Fruit fly (Drosophila melanogaster) whole organism, embryonic: ENCODE results near the gene Gip.

Source experiments
- Adf1 ChIP-seq: fragments of 200-800 bp; sonication (Bioruptor generic); IDR thresholded peaks from 2 replicates; pipeline ENCODE4 v1.3.6; 2022; ENCODE audit warnings: missing biosample characterization, missing genetic modification characterization
- B-H2 ChIP-seq: fragments of 200-800 bp; sonication (Bioruptor generic); optimal IDR thresholded peaks from 2 replicates; lab custom pipeline; 2018; ENCODE audit warnings: missing biosample characterization, mild to moderate bottlenecking, missing genetic modification characterization
- Bgb ChIP-seq: fragments of 200-800 bp; sonication (Bioruptor generic); IDR thresholded peaks from 2 replicates; pipeline ENCODE4 v1.3.6; 2022; ENCODE audit warnings: missing biosample characterization, missing genetic modification characterization; ENCODE audit not compliant: partially characterized antibody
- CG10565 ChIP-seq: fragments of 200-800 bp; sonication (Bioruptor generic); optimal IDR thresholded peaks from 3 replicates; lab custom pipeline; 2016; ENCODE audit warnings: missing biosample characterization, mild to moderate bottlenecking, missing genetic modification characterization
- CG11398 ChIP-seq: fragments of 200-800 bp; sonication (Bioruptor generic); optimal IDR thresholded peaks from 2 replicates; lab custom pipeline; 2016; ENCODE audit warnings: missing biosample characterization, missing genetic modification characterization
- CG13775 ChIP-seq: fragments of 200-800 bp; sonication (Bioruptor generic); optimal IDR thresholded peaks from 3 replicates; lab custom pipeline; 2017; ENCODE audit warnings: missing biosample characterization, mild to moderate bottlenecking, missing genetic modification characterization
- CG15011 ChIP-seq: fragments of 200-800 bp; sonication (Bioruptor generic); optimal IDR thresholded peaks from 3 replicates; lab custom pipeline; 2018; ENCODE audit warnings: missing biosample characterization, mild to moderate bottlenecking, missing genetic modification characterization
- CG16863 ChIP-seq: fragments of 200-800 bp; sonication (Bioruptor generic); optimal IDR thresholded peaks from 3 replicates; lab custom pipeline; 2016; ENCODE audit warnings: missing biosample characterization, missing genetic modification characterization
- CG2678 ChIP-seq: fragments of 200-800 bp; sonication (Bioruptor generic); optimal IDR thresholded peaks from 3 replicates; lab custom pipeline; 2019; ENCODE audit warnings: missing biosample characterization, mild to moderate bottlenecking, missing genetic modification characterization, moderate library complexity
- CG30403 ChIP-seq: fragments of 200-800 bp; sonication (Bioruptor generic); optimal IDR thresholded peaks from 3 replicates; lab custom pipeline; 2016; ENCODE audit warnings: missing biosample characterization, missing genetic modification characterization
- CG31365 ChIP-seq: fragments of 200-800 bp; sonication (Bioruptor generic); optimal IDR thresholded peaks from 2 replicates; lab custom pipeline; 2018; ENCODE audit warnings: missing biosample characterization, mild to moderate bottlenecking, missing genetic modification characterization
- CG31441 ChIP-seq: fragments of 200-800 bp; sonication (Bioruptor generic); IDR thresholded peaks from 2 replicates; pipeline ENCODE4 v1.3.6; 2022; ENCODE audit warnings: missing biosample characterization, missing genetic modification characterization
- CG32772 ChIP-seq: fragments of 200-800 bp; sonication (Bioruptor generic); IDR thresholded peaks from 2 replicates; pipeline ENCODE4 v1.3.6; 2022; ENCODE audit warnings: missing biosample characterization, missing genetic modification characterization
- CG42726 ChIP-seq: fragments of 200-800 bp; sonication (Bioruptor generic); IDR thresholded peaks from 2 replicates; pipeline ENCODE4 v1.3.6; 2022; ENCODE audit warnings: missing biosample characterization, missing genetic modification characterization; ENCODE audit not compliant: partially characterized antibody
- CG6765 ChIP-seq: fragments of 200-800 bp; sonication (Bioruptor generic); optimal IDR thresholded peaks from 3 replicates; lab custom pipeline; 2017; ENCODE audit warnings: missing biosample characterization, mild to moderate bottlenecking, missing genetic modification characterization
- CG7556 ChIP-seq: fragments of 200-800 bp; sonication (Bioruptor generic); optimal IDR thresholded peaks from 2 replicates; lab custom pipeline; 2017; ENCODE audit warnings: missing biosample characterization, mild to moderate bottlenecking, missing genetic modification characterization
- CG8281 ChIP-seq: fragments of 200-800 bp; sonication (Bioruptor generic); optimal IDR thresholded peaks from 2 replicates; lab custom pipeline; 2018; ENCODE audit warnings: missing biosample characterization, mild to moderate bottlenecking, missing genetic modification characterization, moderate library complexity
- CG8478 ChIP-seq: fragments of >200 bp; optimal IDR thresholded peaks from 2 replicates; lab custom pipeline; 2018
- CG9727 ChIP-seq: fragments of 200-800 bp; sonication (Bioruptor generic); optimal IDR thresholded peaks from 3 replicates; lab custom pipeline; 2017; ENCODE audit warnings: missing biosample characterization, mild to moderate bottlenecking, missing genetic modification characterization
- CG9817 ChIP-seq: fragments of 200-800 bp; sonication (Bioruptor generic); optimal IDR thresholded peaks from 2 replicates; lab custom pipeline; 2018; ENCODE audit warnings: missing biosample characterization, mild to moderate bottlenecking, missing genetic modification characterization, moderate library complexity
- CG9876 ChIP-seq: fragments of 200-800 bp; sonication (Bioruptor generic); optimal IDR thresholded peaks from 2 replicates; lab custom pipeline; 2016; ENCODE audit warnings: missing biosample characterization, missing genetic modification characterization
- CkIIα-i1 ChIP-seq: fragments of 200-800 bp; sonication (Bioruptor generic); IDR thresholded peaks from 2 replicates; pipeline ENCODE4 v1.3.6; 2022; ENCODE audit warnings: missing biosample characterization, missing genetic modification characterization
- CoRest ChIP-seq: fragments of 200-800 bp; sonication (Bioruptor generic); optimal IDR thresholded peaks from 3 replicates; lab custom pipeline; 2018; ENCODE audit warnings: missing biosample characterization, mild to moderate bottlenecking, missing genetic modification characterization, moderate library complexity
- D19A ChIP-seq: fragments of 200-800 bp; optimal IDR thresholded peaks from 3 replicates; lab custom pipeline; 2019; ENCODE audit warnings: missing biosample characterization, mild to moderate bottlenecking, missing genetic modification characterization, moderate library complexity
- Dip2 ChIP-seq: fragments of 200-800 bp; sonication (Bioruptor generic); IDR thresholded peaks from 2 replicates; pipeline ENCODE4 v1.3.6; 2022; ENCODE audit warnings: missing biosample characterization, missing genetic modification characterization
- Ets97D ChIP-seq: fragments of 200-800 bp; sonication (Bioruptor generic); optimal IDR thresholded peaks from 3 replicates; lab custom pipeline; 2016; ENCODE audit warnings: missing biosample characterization, missing genetic modification characterization
- HHEX ChIP-seq: fragments of 200-800 bp; sonication (Bioruptor generic); optimal IDR thresholded peaks from 3 replicates; lab custom pipeline; 2017; ENCODE audit warnings: missing biosample characterization, mild to moderate bottlenecking, missing genetic modification characterization, missing genetic modification reagents
- HLH4C ChIP-seq: fragments of 200-800 bp; sonication (Bioruptor generic); IDR thresholded peaks from 3 replicates; pipeline ENCODE4 v1.3.6; 2022; ENCODE audit warnings: missing biosample characterization, missing genetic modification characterization; ENCODE audit not compliant: partially characterized antibody
- Hey ChIP-seq: fragments of 200-800 bp; sonication (Bioruptor generic); optimal IDR thresholded peaks from 3 replicates; lab custom pipeline; 2018; ENCODE audit warnings: missing biosample characterization, mild to moderate bottlenecking, missing genetic modification characterization
- Med ChIP-seq: fragments of 200-800 bp; sonication (Bioruptor generic); peaks from one replicate; lab custom pipeline; 2016; ENCODE audit warnings: missing biosample characterization, missing genetic modification characterization, mild to moderate bottlenecking, inconsistent platforms, moderate library complexity
- Mes4 ChIP-seq: fragments of 200-800 bp; sonication (Bioruptor generic); optimal IDR thresholded peaks from 2 replicates; lab custom pipeline; 2016; ENCODE audit warnings: missing biosample characterization, missing genetic modification characterization
- Myb ChIP-seq: fragments of 200-800 bp; sonication (Bioruptor generic); optimal IDR thresholded peaks from 2 replicates; lab custom pipeline; 2016; ENCODE audit warnings: missing biosample characterization, missing genetic modification characterization
- PHDP ChIP-seq: fragments of 200-800 bp; sonication (Bioruptor generic); optimal IDR thresholded peaks from 3 replicates; lab custom pipeline; 2018; ENCODE audit warnings: missing biosample characterization, mild to moderate bottlenecking, missing genetic modification characterization, moderate library complexity
- Sox102F ChIP-seq: fragments of 200-800 bp; sonication (Bioruptor generic); optimal IDR thresholded peaks from 2 replicates; lab custom pipeline; 2018; ENCODE audit warnings: missing biosample characterization, mild to moderate bottlenecking, missing genetic modification characterization, moderate library complexity
- Spps ChIP-seq: fragments of 200-800 bp; sonication (Bioruptor generic); optimal IDR thresholded peaks from 2 replicates; lab custom pipeline; 2018; ENCODE audit warnings: missing biosample characterization, mild to moderate bottlenecking, missing genetic modification characterization
- Usf ChIP-seq: fragments of 200-800 bp; sonication (Bioruptor generic); optimal IDR thresholded peaks from 2 replicates; lab custom pipeline; 2017; ENCODE audit warnings: missing genotype, missing biosample characterization, missing genetic modification characterization
- fru ChIP-seq: fragments of >200 bp; optimal IDR thresholded peaks from 2 replicates; lab custom pipeline; 2017
- gem ChIP-seq: fragments of 200-800 bp; sonication (Bioruptor generic); optimal IDR thresholded peaks from 2 replicates; lab custom pipeline; 2019; ENCODE audit warnings: missing biosample characterization, mild to moderate bottlenecking, missing genetic modification characterization, moderate library complexity
- jing ChIP-seq: fragments of 200-800 bp; sonication (Bioruptor generic); optimal IDR thresholded peaks from 2 replicates; lab custom pipeline; 2018; ENCODE audit warnings: missing biosample characterization, mild to moderate bottlenecking, missing genetic modification characterization
- nau ChIP-seq: fragments of 200-800 bp; sonication (Bioruptor generic); optimal IDR thresholded peaks from 3 replicates; lab custom pipeline; 2017; ENCODE audit warnings: missing biosample characterization, mild to moderate bottlenecking, missing genetic modification characterization, missing genetic modification reagents
- odd ChIP-seq: fragments of 200-800 bp; sonication (Bioruptor generic); optimal IDR thresholded peaks from 2 replicates; lab custom pipeline; 2017; ENCODE audit warnings: missing biosample characterization, mild to moderate bottlenecking, missing genetic modification characterization
- pho ChIP-seq: fragments of 200-800 bp; sonication (Bioruptor generic); optimal IDR thresholded peaks from 2 replicates; lab custom pipeline; 2016; ENCODE audit warnings: missing biosample characterization, missing genetic modification characterization
- ranshi ChIP-seq: fragments of 200-800 bp; sonication (Bioruptor generic); IDR thresholded peaks from 2 replicates; pipeline ENCODE4 v1.3.6; 2022; ENCODE audit warnings: missing biosample characterization, missing genetic modification characterization
- row ChIP-seq: fragments of 200-800 bp; sonication (Bioruptor generic); IDR thresholded peaks from 3 replicates; pipeline ENCODE4 v1.3.6; 2022; ENCODE audit warnings: missing biosample characterization, missing genetic modification characterization
- sisA ChIP-seq: fragments of 200-800 bp; sonication (Bioruptor generic); IDR thresholded peaks from 2 replicates; pipeline ENCODE4 v1.3.6; 2022; ENCODE audit warnings: missing biosample characterization, missing genetic modification characterization
- slou ChIP-seq: fragments of 200-800 bp; sonication (Bioruptor generic); optimal IDR thresholded peaks from 3 replicates; lab custom pipeline; 2016; ENCODE audit warnings: missing biosample characterization, missing genetic modification characterization
- tgo ChIP-seq: fragments of 200-800 bp; sonication (Bioruptor generic); IDR thresholded peaks from 3 replicates; pipeline ENCODE4 v1.3.6; 2022; ENCODE audit warnings: missing biosample characterization, missing genetic modification characterization
- unpg ChIP-seq: fragments of 200-800 bp; sonication (Bioruptor generic); optimal IDR thresholded peaks from 3 replicates; lab custom pipeline; 2018; ENCODE audit warnings: missing biosample characterization, mild to moderate bottlenecking, missing genetic modification characterization, moderate library complexity

The Gip gene

dm6 chrX:10325567-10326345, 3.9 kb downstream of the Gip start, which contains the start of gene alpha-Man-Ia (continued):
- TF ChIP-seq tgo (GFP tag; lab: Robert Waterston, UW) (peak; percentile 19; the same call in 1 of the 3 replicates), Adf1 (GFP tag; lab: Robert Waterston, UW) (no peak), unpg (GFP tag; lab: Kevin White, UChicago) (no peak), CkIIα-i1 (GFP tag; lab: Robert Waterston, UW) (no peak), CG9876 (no peak), CG32772 (GFP tag; lab: Robert Waterston, UW) (no peak), CG42726 (0 out of 2 replicates have a peak, but pooled peaks have one; percentile 8), CoRest (tag; lab: Kevin White, UChicago) (peak; percentile 43), sisA (GFP tag; lab: Robert Waterston, UW) (no peak), Usf (GFP tag; lab: Kevin White, UChicago) (no peak), CG11398 (no peak), fru (no peak), CG8478 (lab: Kevin White, UChicago) (no peak)

- TF ChIP-seq Mes4 (no peak), CG10565 (GFP tag; lab: Kevin White, UChicago) (no peak), CG9727 (GFP tag; lab: Kevin White, UChicago) (peak; percentile 25), CG31365 (no peak), Ets97D (GFP tag; lab: Kevin White, UChicago) (no peak), HHEX (GFP tag; lab: Kevin White, UChicago) (no peak), gem (tag; lab: Kevin White, UChicago) (peak; percentile 43), CG6765 (GFP tag; lab: Kevin White, UChicago) (no peak), CG8281 (tag; lab: Kevin White, UChicago) (no peak), Myb (GFP tag; lab: Kevin White, UChicago) (no peak), HLH4C (no peak), ranshi (GFP tag; lab: Robert Waterston, UW) (no peak), jing (GFP tag; lab: Kevin White, UChicago) (no peak), Bgb (GFP tag; lab: Robert Waterston, UW) (no peak), Hey (tag; lab: Kevin White, UChicago) (no peak), CG31441 (0 out of 2 replicates have a peak, but pooled peaks have one; percentile 41), row (GFP tag; lab: Robert Waterston, UW) (peak; percentile 40; the same call in 1 of the 3 replicates), D19A (no peak), Spps (tag; lab: Kevin White, UChicago) (no peak), nau (no peak), CG7556 (GFP tag; lab: Kevin White, UChicago) (peak; percentile 55), odd (GFP tag; lab: Kevin White, UChicago) (no peak), CG30403 (GFP tag; lab: Kevin White, UChicago) (peak; percentile 46), CG9817 (tag; lab: Kevin White, UChicago) (no peak), Dip2 (no peak), Sox102F (peak; percentile 23), slou (GFP tag; lab: Kevin White, UChicago) (no peak), CG2678 (tag; lab: Kevin White, UChicago) (peak; percentile 51), CG16863 (GFP tag; lab: Kevin White, UChicago) (peak; percentile 22), CG13775 (peak; percentile 44), pho (no peak), CG15011 (GFP tag; lab: Kevin White, UChicago) (no peak), B-H2 (GFP tag; lab: Kevin White, UChicago) (no peak), PHDP (no peak), Med (peak; percentile 75), fru (no peak)
Observed at dm6 chrX:10324836-10325566, 4.7 kb downstream of the Gip start.
